Worm (Caenorhabditis elegans) whole organism, L1 larva: Measurements from ENCODE around the gene srlf-22.

Experiments used
- C04F5.9 ChIP-seq: sonication (generic microtip); optimal IDR thresholded peaks from 2 replicates; lab custom pipeline; 2016; ENCODE audit warnings: missing genetic modification characterization, missing compliant biosample characterization
- C16A3.4 ChIP-seq: fragments of 150-350 bp; optimal IDR thresholded peaks from 2 replicates; lab custom pipeline; 2014; ENCODE audit warnings: missing biosample characterization, missing genetic modification characterization
- F16B12.6 ChIP-seq: fragments of 150-350 bp; optimal IDR thresholded peaks from 2 replicates; lab custom pipeline; 2014; ENCODE audit warnings: missing biosample characterization, missing genetic modification characterization
- aha-1 ChIP-seq: fragments of 150-350 bp; optimal IDR thresholded peaks from 2 replicates; lab custom pipeline; 2014; ENCODE audit warnings: missing biosample characterization, missing genetic modification characterization
- alr-1 ChIP-seq: fragments of 200-800 bp; sonication (Bioruptor generic); optimal IDR thresholded peaks from 2 replicates; lab custom pipeline; 2018; ENCODE audit warnings: borderline replicate concordance, mild to moderate bottlenecking, missing genetic modification characterization, missing compliant biosample characterization
- aly-2 ChIP-seq: fragments of 150-350 bp; optimal IDR thresholded peaks from 2 replicates; lab custom pipeline; 2014; ENCODE audit warnings: missing biosample characterization, missing genetic modification characterization
- ceh-63 ChIP-seq: fragments of 200-800 bp; sonication (Bioruptor generic); optimal IDR thresholded peaks from 2 replicates; lab custom pipeline; 2018; ENCODE audit warnings: mild to moderate bottlenecking, missing genetic modification characterization, missing compliant biosample characterization
- ceh-82 ChIP-seq, 3 experiments: fragments of 150-350 bp in 1 of 3; sonication (generic microtip) in 2 of 3; optimal IDR thresholded peaks; 2 replicates each; lab custom pipeline; 2014 to 2017; ENCODE audit warnings: missing biosample characterization in 3 of 3, missing genetic modification characterization in 3 of 3
- ces-1 ChIP-seq: fragments of 150-350 bp; optimal IDR thresholded peaks from 2 replicates; lab custom pipeline; 2014; ENCODE audit warnings: missing biosample characterization, missing genetic modification reagents, missing genetic modification characterization
- dpl-1 ChIP-seq, 3 experiments: fragments of 150-350 bp in 2 of 3; sonication (generic microtip) in 1 of 3; optimal IDR thresholded peaks; 2 replicates each; lab custom pipeline; 2014 to 2017; ENCODE audit warnings: missing biosample characterization in 3 of 3, missing genetic modification characterization in 3 of 3, missing genetic modification reagents in 3 of 3
- dsc-1 ChIP-seq: sonication (generic microtip); optimal IDR thresholded peaks from 2 replicates; lab custom pipeline; 2016; ENCODE audit warnings: mild to moderate bottlenecking, missing genetic modification characterization, missing compliant biosample characterization
- efl-1 ChIP-seq, 4 experiments: fragments of 150-350 bp; optimal IDR thresholded peaks in 3 of 4; peaks in 1 of 4; 1 replicate in 1 of 4; 2 replicates in 3 of 4; lab custom pipeline; 2014; ENCODE audit warnings: missing biosample characterization in 2 of 4, missing genetic modification characterization in 2 of 4, missing genetic modification reagents in 2 of 4
- egl-13 ChIP-seq: sonication (generic microtip); optimal IDR thresholded peaks from 2 replicates; lab custom pipeline; 2016; ENCODE audit warnings: missing genotype, missing genetic modification reagents, missing genetic modification characterization, missing compliant biosample characterization
- egl-27 ChIP-seq, 2 experiments: fragments of 150-350 bp in 1 of 2; sonication (generic microtip); optimal IDR thresholded peaks; 3 replicates each; lab custom pipeline; 2017 to 2018; ENCODE audit warnings: missing biosample characterization in 2 of 2, missing genetic modification characterization in 2 of 2, missing genetic modification reagents in 2 of 2
- elt-2 ChIP-seq: sonication (generic microtip); optimal IDR thresholded peaks from 2 replicates; lab custom pipeline; 2016; ENCODE audit warnings: missing genetic modification characterization, mild to moderate bottlenecking, inconsistent platforms, missing compliant biosample characterization, missing genetic modification reagents
- elt-3 ChIP-seq, 6 experiments: fragments of 150-350 bp in 1 of 6; sonication (generic microtip); optimal IDR thresholded peaks; 2 replicates each; lab custom pipeline; 2017 to 2018; ENCODE audit warnings: missing biosample characterization in 6 of 6, missing genetic modification characterization in 6 of 6, inconsistent platforms in 1 of 6
- ets-5 ChIP-seq: fragments of 200-800 bp; sonication (Bioruptor generic); IDR thresholded peaks from 2 replicates; pipeline ENCODE4 v1.3.6; 2022; ENCODE audit warnings: missing genetic modification characterization, missing compliant biosample characterization
- fkh-8 ChIP-seq: sonication (generic microtip); optimal IDR thresholded peaks from 2 replicates; lab custom pipeline; 2016; ENCODE audit warnings: mild to moderate bottlenecking, missing genetic modification characterization, missing compliant biosample characterization
- fos-1 ChIP-seq: fragments of 150-350 bp; optimal IDR thresholded peaks from 2 replicates; lab custom pipeline; 2014; ENCODE audit warnings: missing biosample characterization, missing genetic modification characterization
- grh-1 ChIP-seq: fragments of 200-800 bp; sonication (Bioruptor generic); IDR thresholded peaks from 2 replicates; pipeline ENCODE4 v1.3.6; 2022; ENCODE audit warnings: missing genetic modification reagents, missing genetic modification characterization, missing compliant biosample characterization
- hlh-17 ChIP-seq: fragments of 200-800 bp; sonication (Bioruptor generic); optimal IDR thresholded peaks from 2 replicates; lab custom pipeline; 2018; ENCODE audit warnings: missing genetic modification characterization, mild to moderate bottlenecking, missing compliant biosample characterization, moderate library complexity, borderline replicate concordance
- hlh-4 ChIP-seq: sonication (generic microtip); optimal IDR thresholded peaks from 2 replicates; lab custom pipeline; 2016; ENCODE audit warnings: mild to moderate bottlenecking, missing genetic modification characterization, missing compliant biosample characterization
- hpl-2 ChIP-seq: fragments of 150-350 bp; optimal IDR thresholded peaks from 2 replicates; lab custom pipeline; 2014; ENCODE audit warnings: missing biosample characterization, missing genetic modification reagents, missing genetic modification characterization
- jun-1 ChIP-seq: fragments of 150-350 bp; optimal IDR thresholded peaks from 2 replicates; lab custom pipeline; 2014; ENCODE audit warnings: missing biosample characterization, missing genetic modification reagents, missing genetic modification characterization
- lin-15B ChIP-seq: fragments of 150-350 bp; sonication (generic microtip); optimal IDR thresholded peaks from 3 replicates; lab custom pipeline; 2014; ENCODE audit warnings: missing biosample characterization, missing genetic modification characterization
- lin-35 ChIP-seq, 2 experiments: fragments of 150-350 bp; optimal IDR thresholded peaks; 2 replicates each; lab custom pipeline; 2014; ENCODE audit warnings: missing biosample characterization in 2 of 2, missing genetic modification characterization in 2 of 2, missing genetic modification reagents in 2 of 2
- mdl-1 ChIP-seq, 2 experiments: fragments of 150-350 bp; optimal IDR thresholded peaks; 2 replicates each; lab custom pipeline; 2014 to 2017; ENCODE audit warnings: missing biosample characterization in 2 of 2, missing genetic modification characterization in 2 of 2, inconsistent platforms in 1 of 2
- nhr-19 ChIP-seq: fragments of 200-800 bp; sonication (Bioruptor generic); conservative IDR thresholded peaks from 2 replicates; pipeline ENCODE4 v1.3.6; 2022; ENCODE audit warnings: missing genetic modification characterization, missing compliant biosample characterization
- nhr-20 ChIP-seq: sonication (generic microtip); optimal IDR thresholded peaks from 2 replicates; lab custom pipeline; 2016; ENCODE audit warnings: mild to moderate bottlenecking, missing genetic modification characterization, missing compliant biosample characterization
- nhr-47 ChIP-seq: sonication (generic microtip); optimal IDR thresholded peaks from 2 replicates; lab custom pipeline; 2016; ENCODE audit warnings: mild to moderate bottlenecking, missing genetic modification characterization, moderate library complexity, missing compliant biosample characterization
- nhr-71 ChIP-seq: sonication (generic microtip); optimal IDR thresholded peaks from 2 replicates; lab custom pipeline; 2016; ENCODE audit warnings: mild to moderate bottlenecking, missing genetic modification characterization, moderate library complexity, missing compliant biosample characterization
- nhr-76 ChIP-seq: sonication (generic microtip); optimal IDR thresholded peaks from 2 replicates; lab custom pipeline; 2017; ENCODE audit warnings: missing biosample characterization, missing genetic modification characterization
- nhr-77 ChIP-seq: fragments of 150-350 bp; optimal IDR thresholded peaks from 2 replicates; lab custom pipeline; 2014; ENCODE audit warnings: missing biosample characterization, missing genetic modification characterization
- nhr-84 ChIP-seq: sonication (generic microtip); optimal IDR thresholded peaks from 2 replicates; lab custom pipeline; 2017; ENCODE audit warnings: missing biosample characterization, missing genetic modification characterization
- nhr-85 ChIP-seq: sonication (generic microtip); peaks from one replicate; lab custom pipeline; 2016; ENCODE audit warnings: missing genetic modification characterization, inconsistent platforms, missing compliant biosample characterization
- nhr-90 ChIP-seq: sonication (generic microtip); optimal IDR thresholded peaks from 2 replicates; lab custom pipeline; 2016; ENCODE audit warnings: mild to moderate bottlenecking, missing genetic modification characterization, missing compliant biosample characterization; ENCODE audit not compliant: poor library complexity
- pax-3 ChIP-seq: fragments of 200-800 bp; sonication (Bioruptor generic); optimal IDR thresholded peaks from 2 replicates; lab custom pipeline; 2018; ENCODE audit warnings: mild to moderate bottlenecking, missing genetic modification characterization, moderate library complexity, missing compliant biosample characterization
- rnt-1 ChIP-seq: sonication (generic microtip); optimal IDR thresholded peaks from 2 replicates; lab custom pipeline; 2016; ENCODE audit warnings: mild to moderate bottlenecking, missing genetic modification characterization, moderate library complexity, missing compliant biosample characterization
- snu-23 ChIP-seq: sonication (generic microtip); optimal IDR thresholded peaks from 2 replicates; lab custom pipeline; 2016; ENCODE audit warnings: missing genetic modification characterization, missing compliant biosample characterization
- sup-37 ChIP-seq: fragments of 200-800 bp; sonication (Bioruptor generic); optimal IDR thresholded peaks from 2 replicates; lab custom pipeline; 2018; ENCODE audit warnings: mild to moderate bottlenecking, missing genetic modification characterization, missing compliant biosample characterization
- swsn-7 ChIP-seq: sonication (generic microtip); optimal IDR thresholded peaks from 2 replicates; lab custom pipeline; 2016; ENCODE audit warnings: missing genetic modification characterization, missing compliant biosample characterization
- tbx-2 ChIP-seq: sonication (generic microtip); optimal IDR thresholded peaks from 2 replicates; lab custom pipeline; 2016; ENCODE audit warnings: missing genetic modification characterization, missing compliant biosample characterization
- unc-130 ChIP-seq: fragments of 150-350 bp; optimal IDR thresholded peaks from 2 replicates; lab custom pipeline; 2017; ENCODE audit warnings: missing biosample characterization, missing genetic modification characterization, inconsistent platforms
- unc-98 ChIP-seq: fragments of 200-800 bp; sonication (Bioruptor generic); IDR thresholded peaks from 2 replicates; pipeline ENCODE4 v1.3.6; 2022; ENCODE audit warnings: missing genetic modification characterization, missing compliant biosample characterization
- vab-15 ChIP-seq: sonication (generic microtip); optimal IDR thresholded peaks from 2 replicates; lab custom pipeline; 2017; ENCODE audit warnings: missing genotype, mild to moderate bottlenecking, missing genetic modification characterization, missing compliant biosample characterization
- zag-1 ChIP-seq: fragments of 150-350 bp; optimal IDR thresholded peaks from 2 replicates; lab custom pipeline; 2014; ENCODE audit warnings: missing biosample characterization, missing genetic modification characterization
- ztf-4 ChIP-seq: fragments of 150-350 bp; optimal IDR thresholded peaks from 2 replicates; lab custom pipeline; 2014; ENCODE audit warnings: missing biosample characterization, missing genetic modification characterization

The srlf-22 gene

ce11 chrV:903460-903859, 12.5 kb downstream of the srlf-22 start, which contains the start of gene fmo-5:
TSS of gene fmo-5 (minus strand) at chrV:903665.
- peak; percentile 66 for TF ChIP-seq nhr-90 (tag; lab: Kevin White, UChicago)
- TF ChIP-seq snu-23 (GFP tag; lab: Kevin White, UChicago) = peak; percentile 64
- TF ChIP-seq elt-2 (tag; lab: Kevin White, UChicago) = peak; percentile 49
- peak; percentile 35 for TF ChIP-seq nhr-47 (tag; lab: Kevin White, UChicago)
- peak in 2 of 3 experiments; percentile 42 to 57 for TF ChIP-seq dpl-1 (GFP tag; optimal IDR thresholded peaks at IDR 0.05; lab: Kevin White, UChicago)
- peak in 1 of 2 experiments; percentile 73 for TF ChIP-seq mdl-1 (tag; optimal IDR thresholded peaks at IDR 0.05; lab: Kevin White, UChicago)
- TF ChIP-seq sup-37 = no peak
- no peak for TF ChIP-seq ces-1
- peak; percentile 46 for TF ChIP-seq rnt-1 (tag; lab: Kevin White, UChicago)
- TF ChIP-seq elt-3 (tag; optimal IDR thresholded peaks at IDR 0.05; lab: Kevin White, UChicago) = peak in 3 of 6 experiments; percentile 18 to 60 (median 42)
- TF ChIP-seq F16B12.6 (tag; lab: Kevin White, UChicago) = peak; percentile 15
- no peak for TF ChIP-seq alr-1 (tag; lab: Kevin White, UChicago)
- no peak for TF ChIP-seq egl-27 (tag; optimal IDR thresholded peaks at IDR 0.05; lab: Kevin White, UChicago)
- TF ChIP-seq nhr-20 (tag; lab: Kevin White, UChicago) = peak; percentile 88
- no peak for TF ChIP-seq zag-1
- no peak for TF ChIP-seq ets-5
- TF ChIP-seq grh-1 (GFP tag; lab: Robert Waterston, UW) = 0 out of 2 replicates have a peak, but pooled peaks have one; percentile 35
- peak; percentile 42 to 65 for TF ChIP-seq efl-1 (optimal IDR thresholded peaks at IDR 0.05; lab: Kevin White, UChicago)
- TF ChIP-seq efl-1 (GFP tag; optimal IDR thresholded peaks at IDR 0.05 in 1 of 2; lab: Kevin White, UChicago) = peak; percentile 60 to 97
- TF ChIP-seq tbx-2 (tag; lab: Kevin White, UChicago) = peak; percentile 48
- peak; percentile 1 for TF ChIP-seq ztf-4
- TF ChIP-seq lin-15B (tag; lab: Kevin White, UChicago) = no peak
- peak; percentile 73 for TF ChIP-seq nhr-85 (tag; lab: Kevin White, UChicago)
- TF ChIP-seq lin-35 (GFP tag; optimal IDR thresholded peaks at IDR 0.05; lab: Kevin White, UChicago) = peak; percentile 48 to 78

- TF ChIP-seq C16A3.4 (tag; lab: Kevin White, UChicago) (peak; percentile 86), fos-1 (tag; lab: Kevin White, UChicago) (peak; percentile 57), ets-5 (no peak), ceh-63 (GFP tag; lab: Kevin White, UChicago) (peak; percentile 9), nhr-47 (tag; lab: Kevin White, UChicago) (peak; percentile 89), ceh-82 (tag; optimal IDR thresholded peaks at IDR 0.05; lab: Kevin White, UChicago) (peak; percentile 86 to 91 (median 87)), fkh-8 (tag; lab: Kevin White, UChicago) (peak; percentile 76), nhr-77 (tag; lab: Kevin White, UChicago) (peak; percentile 68), nhr-19 (peak; percentile 85), efl-1 (optimal IDR thresholded peaks at IDR 0.05; lab: Kevin White, UChicago) (peak; percentile 89 to 98), efl-1 (GFP tag; optimal IDR thresholded peaks at IDR 0.05 in 1 of 2; lab: Kevin White, UChicago) (peak; percentile 98 to 100), nhr-84 (tag; lab: Kevin White, UChicago) (no peak), nhr-76 (no peak), alr-1 (tag; lab: Kevin White, UChicago) (no peak), dsc-1 (peak; percentile 79), lin-15B (tag; lab: Kevin White, UChicago) (peak; percentile 75), egl-13 (tag; lab: Kevin White, UChicago) (peak; percentile 38), unc-130 (tag; lab: Kevin White, UChicago) (peak; percentile 88), swsn-7 (peak; percentile 83), pax-3 (tag; lab: Kevin White, UChicago) (peak; percentile 56), vab-15 (tag; lab: Kevin White, UChicago) (peak; percentile 79), hlh-4 (tag; lab: Kevin White, UChicago) (no peak), aly-2 (tag; lab: Kevin White, UChicago) (peak; percentile 78), unc-98 (GFP tag; lab: Robert Waterston, UW) (no peak), C04F5.9 (no peak), nhr-71 (tag; lab: Kevin White, UChicago) (peak; percentile 89), aha-1 (no peak), jun-1 (tag; lab: Kevin White, UChicago) (peak; percentile 65), hpl-2 (GFP tag; lab: Kevin White, UChicago) (no peak), tbx-2 (tag; lab: Kevin White, UChicago) (peak; percentile 83), hlh-17 (GFP tag; lab: Kevin White, UChicago) (no peak)
Measured at ce11 chrV:904232-904983, 13.5 kb downstream of the srlf-22 start, which contains the start of gene trm-2A. TSS of gene trm-2A (plus strand) at chrV:904963.
